Fruit fly (Drosophila melanogaster): ENCODE measurements around the gene Kap-alpha1.

DNA sequence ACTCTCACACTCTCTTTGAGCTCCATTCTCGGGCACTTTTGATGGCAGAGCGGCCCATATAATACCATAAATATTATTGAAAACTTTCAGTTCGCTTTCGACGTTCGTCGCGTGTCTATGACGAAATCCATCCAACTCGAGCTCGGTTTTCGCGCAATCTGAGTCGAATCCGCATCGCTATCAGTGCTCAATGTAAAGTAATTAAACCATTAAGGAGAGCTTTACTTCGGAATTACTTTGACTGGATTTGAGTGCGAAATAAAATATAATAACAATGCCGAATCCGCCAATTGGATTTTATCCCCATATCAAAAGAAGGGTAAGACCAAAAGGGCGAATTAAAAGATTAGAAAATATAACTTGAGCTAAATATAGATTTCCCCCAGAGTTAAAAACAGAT, 41.0 kb downstream of the Kap-alpha1 start:
- TF ChIP-seq usp (GFP tag; optimal IDR thresholded peaks at IDR 0.05): no peak
- TF ChIP-seq Dll (optimal IDR thresholded peaks at IDR 0.05): no peak
- no peak for TF ChIP-seq psq (optimal IDR thresholded peaks at IDR 0.05)

All from whole organism.